Worm (Caenorhabditis elegans) whole organism, early embryonic: ENCODE measurements around the gene hda-6.
"Not testable (repeated sequence)": the region's sequence is repeated elsewhere in the genome, so short reads cannot be mapped to it uniquely, and the experiment has no call there.

Source experiments
- B0310.2 ChIP-seq: sonication (generic microtip); optimal IDR thresholded peaks from 2 replicates; lab custom pipeline; 2016; ENCODE audit warnings: mild to moderate bottlenecking, missing genetic modification characterization, missing compliant biosample characterization
- F13C5.2 ChIP-seq: sonication (generic microtip); optimal IDR thresholded peaks from 2 replicates; lab custom pipeline; 2017; ENCODE audit warnings: mild to moderate bottlenecking, missing genetic modification characterization, inconsistent platforms, missing compliant biosample characterization
- aly-1 ChIP-seq: sonication (generic microtip); optimal IDR thresholded peaks from 2 replicates; lab custom pipeline; 2016; ENCODE audit warnings: missing genetic modification characterization, missing compliant biosample characterization
- ama-1 ChIP-seq: fragments of 150-350 bp; optimal IDR thresholded peaks from 2 replicates; lab custom pipeline; 2014
- ceh-13 ChIP-seq: fragments of 200-800 bp; sonication (Bioruptor generic); optimal IDR thresholded peaks from 2 replicates; lab custom pipeline; 2018; ENCODE audit warnings: mild to moderate bottlenecking, missing genetic modification characterization, missing compliant biosample characterization
- ceh-36 ChIP-seq: sonication (generic microtip); optimal IDR thresholded peaks from 2 replicates; lab custom pipeline; 2016; ENCODE audit warnings: missing genetic modification characterization, inconsistent platforms, missing compliant biosample characterization
- ets-7 ChIP-seq: sonication (generic microtip); optimal IDR thresholded peaks from 2 replicates; lab custom pipeline; 2016; ENCODE audit warnings: missing genotype, missing genetic modification characterization, missing compliant biosample characterization
- flt-1 ChIP-seq: fragments of 200-800 bp; sonication (Bioruptor generic); IDR thresholded peaks from 2 replicates; pipeline ENCODE4 v1.3.6; 2022; ENCODE audit warnings: missing genetic modification characterization, missing compliant biosample characterization
- hmbx-1 ChIP-seq: sonication (generic microtip); optimal IDR thresholded peaks from 2 replicates; lab custom pipeline; 2016; ENCODE audit warnings: mild to moderate bottlenecking, missing genetic modification characterization, missing compliant biosample characterization
- hmg-4 ChIP-seq: fragments of 200-800 bp; sonication (Bioruptor generic); optimal IDR thresholded peaks from 2 replicates; lab custom pipeline; 2018; ENCODE audit warnings: mild to moderate bottlenecking, missing genetic modification characterization, missing compliant biosample characterization
- hnd-1 ChIP-seq: sonication (generic microtip); optimal IDR thresholded peaks from 2 replicates; lab custom pipeline; 2016; ENCODE audit warnings: missing genetic modification characterization, missing compliant biosample characterization
- pes-1 ChIP-seq: fragments of 200-800 bp; sonication (Bioruptor generic); IDR thresholded peaks from 2 replicates; pipeline ENCODE4 v1.3.6; 2022; ENCODE audit warnings: missing genetic modification reagents, missing genetic modification characterization, missing compliant biosample characterization
- scrt-1 ChIP-seq: fragments of 200-800 bp; sonication (Bioruptor generic); IDR thresholded peaks from 2 replicates; pipeline ENCODE4 v1.3.6; 2022; ENCODE audit warnings: missing genetic modification characterization, missing compliant biosample characterization
- sea-1 ChIP-seq: fragments of 200-800 bp; sonication (Bioruptor generic); conservative IDR thresholded peaks from 2 replicates; pipeline ENCODE4 v1.3.6; 2022; ENCODE audit warnings: missing genetic modification characterization, missing compliant biosample characterization
- tbx-11 ChIP-seq: fragments of 200-800 bp; sonication (Bioruptor generic); IDR thresholded peaks from 2 replicates; pipeline ENCODE4 v1.3.6; 2022; ENCODE audit warnings: missing genetic modification characterization, missing compliant biosample characterization
- tbx-37 ChIP-seq: fragments of 200-800 bp; sonication (Bioruptor generic); conservative IDR thresholded peaks from 2 replicates; pipeline ENCODE4 v1.3.6; 2022; ENCODE audit warnings: missing genetic modification reagents, missing genetic modification characterization, missing compliant biosample characterization
- tra-4 ChIP-seq: sonication (generic microtip); optimal IDR thresholded peaks from 2 replicates; lab custom pipeline; 2017; ENCODE audit warnings: missing genetic modification characterization, missing compliant biosample characterization

hda-6 gene

DNA sequence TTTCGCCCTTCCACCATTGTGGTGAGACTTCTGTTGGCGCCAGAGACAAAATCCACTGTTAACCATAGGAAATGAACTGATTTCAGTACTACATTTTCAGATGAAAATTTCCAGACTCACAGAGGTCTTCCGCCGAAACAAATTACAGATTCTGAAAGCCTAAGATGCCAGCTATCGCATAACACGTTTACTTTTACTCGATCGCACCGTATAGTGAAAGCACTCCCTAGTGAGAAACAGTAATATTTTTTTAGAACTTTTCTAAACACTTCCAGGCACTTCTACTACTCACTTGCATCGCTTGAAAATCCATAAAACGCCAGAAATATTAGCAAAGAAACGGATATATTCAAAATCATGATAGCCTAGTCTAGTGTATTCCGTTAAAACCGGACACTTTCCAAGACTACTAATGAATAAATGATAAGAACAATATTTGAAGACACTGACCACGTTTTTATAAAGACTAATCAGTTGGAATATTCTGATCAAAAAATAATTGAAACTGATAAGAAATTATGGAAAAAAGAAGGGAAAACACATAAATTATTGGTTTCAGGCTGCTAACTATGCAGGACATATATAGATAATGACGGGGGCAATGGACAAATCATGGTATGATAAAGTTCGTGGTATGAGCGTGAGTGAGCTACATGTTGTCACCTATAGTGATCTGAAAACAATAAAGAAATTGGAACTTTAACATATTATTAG lies 13.5 kb downstream of the hda-6 start, which contains the start of gene gba-4:
Gene gba-4, minus strand, starts transcription at position 418 of the 714 bp plus-strand sequence.
- TF ChIP-seq hmbx-1, ets-7, hnd-1 (tag; lab: Kevin White, UChicago): not testable (repeated sequence)

ce11 chrIV:5344168-5344567 lies 19.9 kb downstream of the hda-6 start:
- TF ChIP-seq tra-4: no peak

- TF ChIP-seq ets-7 (tag; lab: Kevin White, UChicago): no peak
- TF ChIP-seq pes-1 (GFP tag; lab: Robert Waterston, UW): no peak
- TF ChIP-seq tbx-11 (GFP tag; lab: Robert Waterston, UW): no peak
- no peak for TF ChIP-seq aly-1 (tag; lab: Kevin White, UChicago)
- no peak for TF ChIP-seq F13C5.2 (tag; lab: Kevin White, UChicago)
- TF ChIP-seq sea-1 (GFP tag; lab: Robert Waterston, UW): no peak
- TF ChIP-seq tbx-37: no peak
- TF ChIP-seq ama-1 (lab: Kevin White, UChicago): no peak
- no peak for TF ChIP-seq B0310.2 (tag; lab: Kevin White, UChicago)
- TF ChIP-seq ceh-13 (GFP tag; lab: Kevin White, UChicago): no peak
- TF ChIP-seq hmbx-1 (tag; lab: Kevin White, UChicago): no peak
- no peak for TF ChIP-seq hnd-1 (tag; lab: Kevin White, UChicago)
- TF ChIP-seq tra-4: no peak
- TF ChIP-seq ceh-36: no peak
Measured at ce11 chrIV:5339255-5339654, 24.9 kb downstream of the hda-6 start, which contains the start of gene Y4C6B.2. Gene Y4C6B.2 (plus strand): TSS chrIV:5339574.

- no peak for TF ChIP-seq pes-1 (GFP tag; lab: Robert Waterston, UW)
- TF ChIP-seq flt-1 (GFP tag; lab: Robert Waterston, UW): no peak
- TF ChIP-seq ama-1 (lab: Kevin White, UChicago): no peak
- no peak for TF ChIP-seq tra-4
- TF ChIP-seq hmg-4 (GFP tag; lab: Kevin White, UChicago): no peak
- TF ChIP-seq sea-1 (GFP tag; lab: Robert Waterston, UW): no peak
- TF ChIP-seq F13C5.2 (tag; lab: Kevin White, UChicago): no peak
- no peak for TF ChIP-seq hmbx-1 (tag; lab: Kevin White, UChicago)
- no peak for TF ChIP-seq tbx-37
- TF ChIP-seq ceh-36: no peak
- TF ChIP-seq ets-7 (tag; lab: Kevin White, UChicago): no peak
- no peak for TF ChIP-seq hnd-1 (tag; lab: Kevin White, UChicago)
Measured at ce11 chrIV:5337649-5338048, 26.5 kb downstream of the hda-6 start.

- TF ChIP-seq tbx-11 (GFP tag; lab: Robert Waterston, UW) (peak; percentile 72), B0310.2 (tag; lab: Kevin White, UChicago) (peak; percentile 6), F13C5.2 (tag; lab: Kevin White, UChicago) (peak; percentile 65), pes-1 (GFP tag; lab: Robert Waterston, UW) (peak; percentile 85; the same call in 1 of the 2 replicates), tra-4 (no peak), hnd-1 (tag; lab: Kevin White, UChicago) (peak; percentile 57), ets-7 (tag; lab: Kevin White, UChicago) (peak; percentile 19), tbx-37 (peak; percentile 57; the same call in 1 of the 2 replicates), flt-1 (GFP tag; lab: Robert Waterston, UW) (0 out of 2 replicates have a peak, but pooled peaks have one; percentile 66), ama-1 (lab: Kevin White, UChicago) (no peak)
Measured at ce11 chrIV:5334518-5334917, 29.6 kb downstream of the hda-6 start.

- no peak for TF ChIP-seq hmg-4 (GFP tag; lab: Kevin White, UChicago)
- no peak for TF ChIP-seq tbx-37
- TF ChIP-seq ceh-13 (GFP tag; lab: Kevin White, UChicago): no peak
- TF ChIP-seq B0310.2 (tag; lab: Kevin White, UChicago): no peak
- no peak for TF ChIP-seq hmbx-1 (tag; lab: Kevin White, UChicago)
- no peak for TF ChIP-seq scrt-1
- no peak for TF ChIP-seq F13C5.2 (tag; lab: Kevin White, UChicago)
- TF ChIP-seq hnd-1 (tag; lab: Kevin White, UChicago): no peak
- TF ChIP-seq sea-1 (GFP tag; lab: Robert Waterston, UW): no peak
- no peak for TF ChIP-seq ama-1 (lab: Kevin White, UChicago)
- TF ChIP-seq tra-4: no peak
- TF ChIP-seq tbx-11 (GFP tag; lab: Robert Waterston, UW): no peak
- TF ChIP-seq ets-7 (tag; lab: Kevin White, UChicago): no peak
Measured at ce11 chrIV:5333484-5333883, 30.6 kb downstream of the hda-6 start.

DNA sequence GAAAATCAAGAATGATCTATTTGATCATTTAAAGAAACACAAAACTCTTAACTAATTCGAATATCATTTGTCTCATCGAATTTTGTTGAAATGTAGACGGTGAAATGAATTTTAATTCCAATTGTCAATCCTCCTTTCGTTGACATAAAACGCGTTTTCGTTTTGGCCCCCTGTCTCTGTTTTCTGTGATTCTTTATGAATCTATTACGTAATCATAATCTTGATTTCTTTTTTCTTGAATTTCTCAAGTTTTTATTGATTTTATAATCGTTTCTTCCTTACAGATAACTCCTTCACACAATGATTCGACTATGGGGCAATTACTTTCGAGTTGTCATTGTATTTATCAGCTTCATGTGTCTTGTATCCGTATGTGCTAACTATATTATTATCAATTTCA lies 31.9 kb downstream of the hda-6 start, which contains the start of gene Y4C6B.3:
Gene Y4C6B.3, plus strand, starts transcription at position 301 of the 400 bp plus-strand sequence.
- TF ChIP-seq hnd-1 (tag; lab: Kevin White, UChicago): no peak
- TF ChIP-seq tbx-11 (GFP tag; lab: Robert Waterston, UW): no peak
- TF ChIP-seq scrt-1: no peak
- no peak for TF ChIP-seq pes-1 (GFP tag; lab: Robert Waterston, UW)
- TF ChIP-seq aly-1 (tag; lab: Kevin White, UChicago): no peak
- no peak for TF ChIP-seq hmbx-1 (tag; lab: Kevin White, UChicago)
- no peak for TF ChIP-seq F13C5.2 (tag; lab: Kevin White, UChicago)
- no peak for TF ChIP-seq ets-7 (tag; lab: Kevin White, UChicago)
- TF ChIP-seq ceh-36: no peak
- TF ChIP-seq B0310.2 (tag; lab: Kevin White, UChicago): no peak
- TF ChIP-seq tbx-37: no peak
- no peak for TF ChIP-seq tra-4
- no peak for TF ChIP-seq flt-1 (GFP tag; lab: Robert Waterston, UW)
- no peak for TF ChIP-seq hmg-4 (GFP tag; lab: Kevin White, UChicago)
- no peak for TF ChIP-seq ama-1 (lab: Kevin White, UChicago)
